Worm (Caenorhabditis elegans): ENCODE results near the gene F26D2.10.

The F26D2.10 gene

DNA sequence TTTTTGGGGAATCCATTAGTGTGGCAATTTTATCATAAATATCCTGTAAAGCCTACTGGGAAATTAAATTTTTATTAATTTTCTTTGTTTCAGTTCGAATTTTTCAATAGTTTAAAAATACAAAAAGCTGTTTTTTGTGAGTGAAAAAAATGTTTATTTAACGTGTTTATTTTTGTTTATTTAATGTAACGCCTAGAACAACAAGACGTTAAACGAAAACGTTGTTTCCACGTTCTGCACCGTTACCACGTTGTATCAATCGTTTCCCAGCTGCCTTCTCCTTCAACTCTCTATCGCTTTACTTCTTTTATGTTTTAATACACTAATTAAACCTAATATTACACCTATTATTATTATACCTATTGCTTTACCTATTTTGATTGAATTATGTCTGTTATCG, 18.3 kb upstream of the F26D2.10 start, which contains the start of gene T08G3.13:
T08G3.13 (plus strand) TSS at position 301 of the 400 bp plus-strand sequence.
- TF ChIP-seq F13C5.2 (tag; optimal IDR thresholded peaks at IDR 0.05) (no peak), ceh-36 (tag; optimal IDR thresholded peaks at IDR 0.05) (no peak), pes-1 (GFP tag; IDR thresholded peaks at IDR 0.05) (no peak), tbx-11 (GFP tag; IDR thresholded peaks at IDR 0.05) (no peak), ceh-13 (GFP tag; optimal IDR thresholded peaks at IDR 0.05) (no peak), scrt-1 (GFP tag; IDR thresholded peaks at IDR 0.05) (no peak), hmg-4 (GFP tag; optimal IDR thresholded peaks at IDR 0.05) (no peak), tra-4 (tag; optimal IDR thresholded peaks at IDR 0.05) (no peak), hnd-1 (tag; optimal IDR thresholded peaks at IDR 0.05) (no peak), sea-1 (GFP tag; conservative IDR thresholded peaks at IDR 0.05) (no peak), aly-1 (tag; optimal IDR thresholded peaks at IDR 0.05) (no peak), ama-1 (optimal IDR thresholded peaks at IDR 0.05) (no peak), B0310.2 (tag; optimal IDR thresholded peaks at IDR 0.05) (no peak)

ce11 chrV:16446191-16446590, 16.8 kb upstream of the F26D2.10 start:
- TF ChIP-seq pes-1 (GFP tag; IDR thresholded peaks at IDR 0.05) (no peak), hmbx-1 (tag; optimal IDR thresholded peaks at IDR 0.05) (no peak), tbx-11 (GFP tag; IDR thresholded peaks at IDR 0.05) (no peak), F13C5.2 (tag; optimal IDR thresholded peaks at IDR 0.05) (no peak), ceh-36 (tag; optimal IDR thresholded peaks at IDR 0.05) (peak; percentile 69), flt-1 (GFP tag; IDR thresholded peaks at IDR 0.05) (no peak)

ce11 chrV:16445676-16446075, 16.3 kb upstream of the F26D2.10 start, which contains the start of gene T08G3.6:
TSS of gene T08G3.6 (plus strand) at chrV:16445976.
- TF ChIP-seq hmg-4 (GFP tag; optimal IDR thresholded peaks at IDR 0.05) (no peak), ama-1 (optimal IDR thresholded peaks at IDR 0.05) (no peak), hnd-1 (tag; optimal IDR thresholded peaks at IDR 0.05) (no peak), ets-7 (tag; optimal IDR thresholded peaks at IDR 0.05) (no peak), B0310.2 (tag; optimal IDR thresholded peaks at IDR 0.05) (no peak), tra-4 (tag; optimal IDR thresholded peaks at IDR 0.05) (no peak), ceh-13 (GFP tag; optimal IDR thresholded peaks at IDR 0.05) (no peak), aly-1 (tag; optimal IDR thresholded peaks at IDR 0.05) (no peak), scrt-1 (GFP tag; IDR thresholded peaks at IDR 0.05) (no peak), sea-1 (GFP tag; conservative IDR thresholded peaks at IDR 0.05) (no peak), tbx-11 (GFP tag; IDR thresholded peaks at IDR 0.05) (no peak), tbx-37 (GFP tag; conservative IDR thresholded peaks at IDR 0.05) (no peak), hmbx-1 (tag; optimal IDR thresholded peaks at IDR 0.05) (no peak), pes-1 (GFP tag; IDR thresholded peaks at IDR 0.05) (no peak), F13C5.2 (tag; optimal IDR thresholded peaks at IDR 0.05) (no peak), flt-1 (GFP tag; IDR thresholded peaks at IDR 0.05) (no peak), ceh-36 (tag; optimal IDR thresholded peaks at IDR 0.05) (no peak)

DNA sequence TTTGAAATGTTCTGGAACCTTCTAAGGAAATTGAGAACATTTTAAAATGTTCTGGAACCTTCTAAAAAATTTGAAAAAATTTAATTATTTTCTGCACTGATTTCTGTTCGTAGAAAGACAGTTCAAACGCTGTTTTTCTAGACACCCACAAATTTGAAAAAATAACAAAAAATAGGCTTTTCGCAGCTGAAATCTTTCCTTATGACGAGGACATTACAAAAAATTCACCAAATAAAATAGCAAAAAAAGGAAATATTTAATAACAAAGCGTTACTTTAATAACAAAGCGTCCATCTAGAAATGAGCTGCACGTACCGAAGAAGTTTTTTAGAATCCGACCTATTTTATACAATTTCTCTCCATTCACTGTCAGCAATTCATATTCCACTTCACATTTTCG, 14.2 kb upstream of the F26D2.10 start, which contains the start of gene srh-141:
srh-141 (plus strand) TSS at position 301 of the 400 bp plus-strand sequence.
- no peak for TF ChIP-seq tra-4 (tag; optimal IDR thresholded peaks at IDR 0.05)

DNA sequence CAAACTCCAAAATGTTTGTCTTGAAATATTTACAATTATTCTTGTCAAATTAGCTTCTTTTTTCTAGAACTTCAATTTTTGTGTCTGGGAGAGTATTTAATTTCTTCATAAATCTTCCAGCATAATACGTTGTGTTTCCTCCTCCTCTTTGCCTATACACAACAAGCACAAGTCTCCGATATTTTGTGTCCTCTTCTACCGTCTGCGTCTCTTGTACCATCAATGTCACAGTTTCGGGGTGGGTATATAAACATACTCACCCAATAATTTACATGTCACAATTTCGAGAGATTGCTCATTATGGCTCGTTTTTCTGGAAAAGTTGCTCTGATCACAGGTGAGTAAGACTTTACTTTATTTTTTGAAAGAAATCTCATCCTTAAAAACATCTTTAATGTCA, 8.1 kb upstream of the F26D2.10 start, which contains the start of gene F26D2.15:
F26D2.15 (plus strand) TSS at position 301 of the 400 bp plus-strand sequence.
- no peak for TF ChIP-seq ceh-13 (GFP tag; optimal IDR thresholded peaks at IDR 0.05)
- no peak for TF ChIP-seq tbx-11 (GFP tag; IDR thresholded peaks at IDR 0.05)
- TF ChIP-seq scrt-1 (GFP tag; IDR thresholded peaks at IDR 0.05), result no peak
- TF ChIP-seq ets-7 (tag; optimal IDR thresholded peaks at IDR 0.05), result no peak
- TF ChIP-seq ama-1 (optimal IDR thresholded peaks at IDR 0.05), result no peak
- TF ChIP-seq hnd-1 (tag; optimal IDR thresholded peaks at IDR 0.05), result no peak
- TF ChIP-seq hmbx-1 (tag; optimal IDR thresholded peaks at IDR 0.05), result no peak
- TF ChIP-seq tra-4 (tag; optimal IDR thresholded peaks at IDR 0.05), result no peak
- TF ChIP-seq tbx-37 (GFP tag; conservative IDR thresholded peaks at IDR 0.05), result no peak

DNA sequence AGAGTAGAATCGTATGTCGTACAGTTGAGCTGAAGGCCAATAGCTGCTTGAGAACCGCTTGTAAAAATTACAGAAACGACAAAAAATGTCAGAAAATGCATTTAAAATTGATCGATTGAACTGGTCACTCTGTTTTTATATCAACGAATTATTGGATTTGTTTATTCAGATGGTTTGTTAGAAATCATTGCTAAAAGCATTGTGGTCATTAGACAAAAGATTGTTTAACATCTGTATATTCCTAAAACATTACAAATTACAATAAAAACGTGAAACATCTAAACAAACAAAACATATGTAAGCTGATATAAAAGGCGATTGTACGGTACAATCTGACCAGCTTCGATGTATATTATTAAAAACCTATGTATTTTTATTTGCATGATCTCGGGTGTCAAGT, 6.1 kb upstream of the F26D2.10 start, which contains the start of the genes F26D2.13 and F26D2.14:
F26D2.13 (minus strand) TSS at position 101 of the 400 bp plus-strand sequence.
F26D2.14 (plus strand) TSS at position 346 of the 400 bp plus-strand sequence.
- no peak for TF ChIP-seq ceh-13 (GFP tag; optimal IDR thresholded peaks at IDR 0.05)
- TF ChIP-seq F13C5.2 (tag; optimal IDR thresholded peaks at IDR 0.05), result no peak
- TF ChIP-seq hmg-4 (GFP tag; optimal IDR thresholded peaks at IDR 0.05), result no peak
- TF ChIP-seq hmbx-1 (tag; optimal IDR thresholded peaks at IDR 0.05), result no peak
- no peak for TF ChIP-seq tbx-11 (GFP tag; IDR thresholded peaks at IDR 0.05)
- TF ChIP-seq tra-4 (tag; optimal IDR thresholded peaks at IDR 0.05), result no peak
- no peak for TF ChIP-seq flt-1 (GFP tag; IDR thresholded peaks at IDR 0.05)
- no peak for TF ChIP-seq ets-7 (tag; optimal IDR thresholded peaks at IDR 0.05)
- TF ChIP-seq sea-1 (GFP tag; conservative IDR thresholded peaks at IDR 0.05), result no peak
- TF ChIP-seq ceh-36 (tag; optimal IDR thresholded peaks at IDR 0.05), result no peak
- TF ChIP-seq B0310.2 (tag; optimal IDR thresholded peaks at IDR 0.05), result no peak
- TF ChIP-seq hnd-1 (tag; optimal IDR thresholded peaks at IDR 0.05), result no peak
- no peak for TF ChIP-seq tbx-37 (GFP tag; conservative IDR thresholded peaks at IDR 0.05)
- TF ChIP-seq aly-1 (tag; optimal IDR thresholded peaks at IDR 0.05), result no peak
- TF ChIP-seq pes-1 (GFP tag; IDR thresholded peaks at IDR 0.05), result no peak

- TF ChIP-seq aly-1 (tag; optimal IDR thresholded peaks at IDR 0.05), result no peak
Observed at ce11 chrV:16433471-16433870, 4.1 kb upstream of the F26D2.10 start, which contains the start of gene clec-234. TSS of gene clec-234 (minus strand) at chrV:16433571.

- no peak for TF ChIP-seq tra-4 (tag; optimal IDR thresholded peaks at IDR 0.05)
- no peak for TF ChIP-seq ceh-36 (tag; optimal IDR thresholded peaks at IDR 0.05)
- no peak for TF ChIP-seq hmbx-1 (tag; optimal IDR thresholded peaks at IDR 0.05)
- no peak for TF ChIP-seq sea-1 (GFP tag; conservative IDR thresholded peaks at IDR 0.05)
- no peak for TF ChIP-seq ama-1 (optimal IDR thresholded peaks at IDR 0.05)
- TF ChIP-seq aly-1 (tag; optimal IDR thresholded peaks at IDR 0.05), result no peak
Observed at ce11 chrV:16429940-16430339, 537 bp upstream of the F26D2.10 start, which contains the start of gene str-73. TSS of gene str-73 (plus strand) at chrV:16430240.

Data from whole organism, early embryonic.